Fruit fly (Drosophila melanogaster) whole organism, pupa: ENCODE measurements around the gene CG8562.

Experiments
- CG10348 ChIP-seq: fragments of 200-800 bp; sonication (Bioruptor generic); IDR thresholded peaks from 2 replicates; pipeline ENCODE4 v1.3.6; 2022; ENCODE audit warnings: missing biosample characterization, missing genetic modification characterization
- CG12605 ChIP-seq: fragments of 200-800 bp; sonication (Bioruptor generic); IDR thresholded peaks from 2 replicates; pipeline ENCODE4 v1.3.6; 2022; ENCODE audit warnings: missing biosample characterization, missing genetic modification characterization
- CG13204 ChIP-seq: fragments of 200-800 bp; sonication (Bioruptor generic); optimal IDR thresholded peaks from 2 replicates; lab custom pipeline; 2018; ENCODE audit warnings: missing biosample characterization, mild to moderate bottlenecking, missing genetic modification characterization, moderate library complexity
- CG14655 ChIP-seq: fragments of 200-800 bp; sonication (Bioruptor generic); optimal IDR thresholded peaks from 3 replicates; lab custom pipeline; 2017; ENCODE audit warnings: mild to moderate bottlenecking, missing biosample characterization, missing genetic modification reagents, missing genetic modification characterization
- CG15710 ChIP-seq: fragments of 200-800 bp; sonication (Bioruptor generic); optimal IDR thresholded peaks from 2 replicates; lab custom pipeline; 2018; ENCODE audit warnings: missing biosample characterization, mild to moderate bottlenecking, missing genetic modification characterization, moderate library complexity
- CG17806 ChIP-seq: fragments of 200-800 bp; sonication (Bioruptor generic); optimal IDR thresholded peaks from 2 replicates; lab custom pipeline; 2018; ENCODE audit warnings: missing biosample characterization, mild to moderate bottlenecking, missing genetic modification characterization, moderate library complexity
- CG32121 ChIP-seq: fragments of 200-800 bp; sonication (Bioruptor generic); IDR thresholded peaks from 2 replicates; pipeline ENCODE4 v1.3.6; 2022; ENCODE audit warnings: missing biosample characterization, missing genetic modification characterization
- CG34367 ChIP-seq: fragments of 200-800 bp; sonication (Bioruptor generic); optimal IDR thresholded peaks from 2 replicates; lab custom pipeline; 2018; ENCODE audit warnings: missing biosample characterization, mild to moderate bottlenecking, missing genetic modification characterization
- CG4496 ChIP-seq: fragments of 200-800 bp; sonication (Bioruptor generic); IDR thresholded peaks from 3 replicates; pipeline ENCODE4 v1.3.6; 2022; ENCODE audit warnings: missing biosample characterization, missing genetic modification characterization
- CG8159 ChIP-seq: fragments of 200-800 bp; sonication (Bioruptor generic); optimal IDR thresholded peaks from 3 replicates; lab custom pipeline; 2018; ENCODE audit warnings: missing biosample characterization, mild to moderate bottlenecking, missing genetic modification characterization, moderate library complexity
- CG8301 ChIP-seq: fragments of 200-800 bp; sonication (Bioruptor generic); optimal IDR thresholded peaks from 2 replicates; lab custom pipeline; 2018; ENCODE audit warnings: missing biosample characterization, mild to moderate bottlenecking, missing genetic modification characterization
- CG9948 ChIP-seq: fragments of 200-800 bp; sonication (Bioruptor generic); optimal IDR thresholded peaks from 2 replicates; lab custom pipeline; 2018; ENCODE audit warnings: missing biosample characterization, mild to moderate bottlenecking, missing genetic modification characterization, moderate library complexity
- D1 ChIP-seq: fragments of 200-800 bp; sonication (Bioruptor generic); optimal IDR thresholded peaks from 2 replicates; lab custom pipeline; 2018; ENCODE audit warnings: missing biosample characterization, mild to moderate bottlenecking, missing genetic modification characterization, moderate library complexity
- EcR ChIP-seq: fragments of 200-800 bp; sonication (Bioruptor generic); optimal IDR thresholded peaks from 3 replicates; lab custom pipeline; 2019; ENCODE audit warnings: missing biosample characterization, missing genetic modification characterization, mild to moderate bottlenecking, moderate library complexity, missing genetic modification reagents
- Ets98B ChIP-seq: fragments of 200-800 bp; sonication (Bioruptor generic); IDR thresholded peaks from 2 replicates; pipeline ENCODE4 v1.3.6; 2022; ENCODE audit warnings: missing biosample characterization, missing genetic modification characterization
- Pif1A ChIP-seq: fragments of 200-800 bp; sonication (Bioruptor generic); optimal IDR thresholded peaks from 3 replicates; lab custom pipeline; 2016; ENCODE audit warnings: missing biosample characterization, missing genetic modification characterization
- Pif1B ChIP-seq: fragments of 200-800 bp; sonication (Bioruptor generic); optimal IDR thresholded peaks from 3 replicates; lab custom pipeline; 2016; ENCODE audit warnings: missing biosample characterization, missing genetic modification characterization
- Snoo ChIP-seq: fragments of 200-800 bp; sonication (Bioruptor generic); optimal IDR thresholded peaks from 3 replicates; lab custom pipeline; 2017; ENCODE audit warnings: missing biosample characterization, mild to moderate bottlenecking, missing genetic modification characterization, inconsistent platforms
- fd96Ca ChIP-seq: fragments of 200-800 bp; sonication (Bioruptor generic); IDR thresholded peaks from 3 replicates; pipeline ENCODE4 v1.3.6; 2022; ENCODE audit warnings: missing biosample characterization, missing genetic modification characterization
- gl ChIP-seq: fragments of 200-800 bp; sonication (Bioruptor generic); optimal IDR thresholded peaks from 2 replicates; lab custom pipeline; 2018; ENCODE audit warnings: missing biosample characterization, mild to moderate bottlenecking, missing genetic modification characterization
- rn ChIP-seq: fragments of 200-800 bp; sonication (Bioruptor generic); IDR thresholded peaks from 2 replicates; pipeline ENCODE4 v1.3.6; 2022; ENCODE audit warnings: missing biosample characterization, missing genetic modification characterization

The CG8562 gene

DNA sequence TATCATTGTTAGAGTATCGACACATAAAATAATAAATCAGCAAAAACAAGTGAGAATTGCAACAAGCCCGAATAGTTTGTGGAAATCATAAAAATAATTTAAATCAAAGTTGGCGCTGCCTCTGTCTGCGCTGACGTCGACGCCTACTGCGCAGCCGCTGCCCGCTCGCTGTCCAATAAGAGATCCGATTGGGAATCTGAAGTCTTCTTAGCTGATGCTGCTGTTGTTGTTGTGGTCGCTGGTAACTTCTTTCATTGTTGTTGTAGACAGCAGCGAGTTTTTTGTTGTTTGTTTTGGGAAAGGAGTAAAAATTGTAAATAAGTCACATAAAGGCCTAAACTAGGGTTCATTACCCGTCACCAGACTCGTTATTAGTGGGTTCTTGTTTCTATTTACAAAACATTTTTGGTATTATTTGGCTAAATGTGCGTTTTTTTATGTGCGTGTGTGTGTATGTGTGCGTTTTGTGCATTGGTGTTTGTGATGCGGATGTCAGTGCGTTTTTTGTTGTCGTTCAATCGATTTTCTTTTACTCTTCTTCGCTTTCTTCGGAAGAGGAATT lies 33.3 kb upstream of the CG8562 start:
- TF ChIP-seq CG14655 (GFP tag; lab: Kevin White, UChicago), result no peak
- TF ChIP-seq CG10348 (GFP tag; lab: Robert Waterston, UW), result no peak
- no peak for TF ChIP-seq fd96Ca (GFP tag; lab: Robert Waterston, UW)

DNA sequence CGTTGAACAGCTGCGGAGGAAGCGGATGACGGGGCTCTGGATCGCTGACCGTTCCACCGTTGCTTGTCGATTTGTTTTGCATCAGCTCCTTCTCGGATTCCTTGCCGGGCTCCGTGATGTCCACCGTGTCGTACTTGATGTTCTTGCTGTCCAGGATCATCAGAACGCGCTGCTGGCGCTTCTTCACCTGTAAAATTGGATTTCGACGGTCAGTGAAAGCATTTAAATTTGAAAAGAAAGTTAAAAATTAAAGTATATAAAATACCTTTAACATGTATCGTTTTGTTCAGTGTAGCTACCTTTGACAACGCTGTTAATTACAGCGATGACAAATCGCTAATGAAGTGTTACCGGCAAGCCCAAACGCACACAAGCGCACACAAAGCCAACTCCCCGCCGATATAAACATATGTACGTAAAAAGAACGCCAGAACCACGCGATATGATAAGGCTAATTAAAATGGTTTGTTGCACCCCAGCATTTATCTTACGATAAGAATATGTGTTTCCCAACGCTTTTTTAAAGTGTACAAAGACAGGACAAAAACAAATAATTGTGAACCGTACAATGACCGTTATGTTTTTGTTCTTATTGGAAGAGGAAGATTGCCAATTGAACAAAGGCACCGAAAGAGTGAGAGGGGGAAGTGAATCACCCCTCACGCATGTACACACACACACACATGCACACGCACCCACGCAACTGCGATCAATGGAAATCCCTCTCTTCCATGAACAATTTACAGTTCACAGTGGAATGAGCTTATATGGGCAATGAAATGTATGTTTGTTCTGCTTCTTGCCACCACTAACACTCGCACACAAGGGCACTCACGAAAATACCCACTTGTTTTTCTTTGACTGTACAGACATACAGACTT lies 30.0 kb upstream of the CG8562 start:
- TF ChIP-seq rn (GFP tag; lab: Robert Waterston, UW), result no peak
- TF ChIP-seq CG10348 (GFP tag; lab: Robert Waterston, UW), result no peak
- TF ChIP-seq CG17806, result no peak
- TF ChIP-seq Pif1B (GFP tag; lab: Kevin White, UChicago), result peak; percentile 18
- peak; percentile 16 for TF ChIP-seq Snoo (tag; lab: Kevin White, UChicago)
- TF ChIP-seq Pif1A (GFP tag; lab: Kevin White, UChicago), result peak; percentile 18
- TF ChIP-seq Ets98B, result no peak
- no peak for TF ChIP-seq CG14655 (GFP tag; lab: Kevin White, UChicago)
- TF ChIP-seq CG32121 (GFP tag; lab: Robert Waterston, UW), result peak; percentile 43; the same call in 1 of the 2 replicates
- TF ChIP-seq CG9948, result no peak
- no peak for TF ChIP-seq fd96Ca (GFP tag; lab: Robert Waterston, UW)
- TF ChIP-seq EcR, result peak; percentile 93
- no peak for TF ChIP-seq gl (tag; lab: Kevin White, UChicago)
- TF ChIP-seq CG8159, result peak; percentile 41
- TF ChIP-seq CG4496 (GFP tag; lab: Robert Waterston, UW), result peak; percentile 60; the same call in 2 of the 3 replicates
- no peak for TF ChIP-seq CG34367 (tag; lab: Kevin White, UChicago)
- TF ChIP-seq CG15710 (tag; lab: Kevin White, UChicago), result no peak
- no peak for TF ChIP-seq D1 (tag; lab: Kevin White, UChicago)
- TF ChIP-seq CG8301 (tag; lab: Kevin White, UChicago), result peak; percentile 33
- TF ChIP-seq CG12605 (GFP tag; lab: Robert Waterston, UW), result no peak
- TF ChIP-seq CG13204 (GFP tag; lab: Kevin White, UChicago), result no peak

DNA sequence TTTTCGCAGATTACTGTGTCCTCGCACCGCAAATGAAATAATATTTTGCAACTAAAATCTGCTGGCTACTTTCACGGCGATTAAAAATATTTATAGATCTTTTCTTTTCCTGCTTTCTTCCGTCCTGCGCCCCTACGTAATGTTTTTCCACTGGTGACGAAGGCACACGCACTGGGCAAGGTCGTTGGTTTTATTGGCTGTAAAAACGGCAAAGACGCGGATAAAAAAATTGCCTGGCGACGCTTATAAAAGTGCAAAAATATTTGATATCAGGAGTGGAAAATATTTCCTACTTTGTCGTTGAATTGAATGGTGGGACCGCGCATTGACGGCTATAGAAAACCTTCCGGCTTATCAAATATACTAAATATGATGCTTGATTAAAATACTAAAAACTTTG lies 29.2 kb upstream of the CG8562 start, which contains the start of gene Sh3beta:
TSS of gene Sh3beta (minus strand) at position 327 of the 400 bp plus-strand sequence.
- no peak for TF ChIP-seq CG15710 (tag; lab: Kevin White, UChicago)
- TF ChIP-seq CG10348 (GFP tag; lab: Robert Waterston, UW), result no peak
- TF ChIP-seq CG8301 (tag; lab: Kevin White, UChicago), result no peak
- no peak for TF ChIP-seq CG13204 (GFP tag; lab: Kevin White, UChicago)
- TF ChIP-seq CG9948, result no peak
- no peak for TF ChIP-seq CG34367 (tag; lab: Kevin White, UChicago)

DNA sequence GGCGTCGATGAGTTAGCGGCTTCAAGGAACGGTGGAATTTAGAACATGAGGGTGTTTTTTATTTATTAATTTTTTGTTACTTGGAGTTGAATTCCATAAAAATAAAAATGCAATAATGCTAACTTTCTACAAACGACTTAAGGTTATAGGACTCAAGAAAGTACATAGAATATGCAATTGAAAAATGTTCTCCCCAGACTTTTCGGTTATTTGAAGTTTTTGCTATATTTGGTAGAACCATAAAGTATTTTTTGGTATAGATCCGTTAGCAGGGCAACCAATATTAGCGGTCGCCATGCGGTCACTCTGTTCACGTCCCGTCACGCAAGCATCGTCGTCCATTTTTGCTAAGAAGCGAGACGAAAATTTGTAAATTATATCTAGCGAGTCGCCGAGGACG lies 28.5 kb upstream of the CG8562 start, which contains the start of gene akirin:
TSS of gene akirin (plus strand) at position 301 of the 400 bp plus-strand sequence.
- no peak for TF ChIP-seq CG12605 (GFP tag; lab: Robert Waterston, UW)
- TF ChIP-seq CG15710 (tag; lab: Kevin White, UChicago), result no peak
- no peak for TF ChIP-seq gl (tag; lab: Kevin White, UChicago)
- TF ChIP-seq CG34367 (tag; lab: Kevin White, UChicago), result no peak
- no peak for TF ChIP-seq rn (GFP tag; lab: Robert Waterston, UW)
- TF ChIP-seq D1 (tag; lab: Kevin White, UChicago), result no peak

DNA sequence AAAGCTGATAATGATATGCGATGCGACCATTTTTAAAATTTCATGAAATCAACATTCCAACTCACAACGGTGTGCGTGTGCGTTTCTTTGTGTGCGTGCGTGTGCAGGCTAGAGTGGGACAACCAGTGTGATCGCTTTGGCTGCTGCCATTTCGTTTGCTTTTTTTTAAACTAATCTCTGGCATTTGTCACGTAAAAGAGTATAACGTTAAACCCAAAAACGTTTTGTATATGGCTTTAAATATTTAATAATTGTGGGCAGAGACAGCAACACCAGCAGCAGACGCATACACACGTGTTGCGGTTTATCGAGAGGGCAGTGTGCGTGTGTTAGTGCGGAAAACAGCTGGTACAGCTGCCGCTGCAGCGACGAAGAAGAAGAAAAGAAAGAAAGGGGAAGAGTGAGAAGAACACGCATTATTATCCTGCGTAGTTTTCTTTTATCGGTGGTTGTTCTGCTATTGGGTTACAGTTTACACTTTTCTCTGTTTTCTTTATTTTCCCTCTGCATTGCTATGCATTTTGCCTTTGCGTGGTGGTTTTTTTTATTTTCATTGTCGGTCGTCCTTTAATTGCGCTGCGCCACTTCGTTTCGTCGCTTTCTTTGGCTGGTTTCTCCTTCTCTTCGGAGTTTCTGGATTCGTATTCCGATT lies 27.7 kb upstream of the CG8562 start:
- TF ChIP-seq CG32121 (GFP tag; lab: Robert Waterston, UW) (no peak), Pif1B (GFP tag; lab: Kevin White, UChicago) (peak; percentile 21), Pif1A (GFP tag; lab: Kevin White, UChicago) (peak; percentile 1), EcR (peak; percentile 33), rn (GFP tag; lab: Robert Waterston, UW) (no peak)

DNA sequence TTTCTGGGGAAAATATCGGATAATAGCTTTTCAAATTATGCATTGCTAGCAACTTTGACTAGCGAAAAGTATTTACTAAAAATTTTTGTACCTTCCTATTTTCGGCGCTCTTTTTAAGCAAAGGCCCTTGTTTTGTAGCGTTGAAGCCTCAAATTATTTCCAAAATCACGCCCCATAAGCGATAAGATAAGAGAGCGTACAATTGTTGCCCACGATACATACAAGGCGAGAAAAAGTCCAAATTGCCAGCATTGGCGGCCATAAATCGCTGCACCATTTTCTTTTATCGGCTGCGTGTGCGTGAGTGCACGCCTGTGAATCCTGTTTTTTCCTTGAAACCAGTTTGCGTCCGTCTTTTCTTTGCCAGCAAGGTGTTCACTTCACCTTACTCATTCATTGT lies 26.8 kb upstream of the CG8562 start:
- no peak for TF ChIP-seq EcR
- 0 out of 3 replicates have a peak, but pooled peaks have one; percentile 25 for TF ChIP-seq CG4496 (GFP tag; lab: Robert Waterston, UW)
